Fruit fly (Drosophila melanogaster) Kc167 (cell line): ENCODE measurements around the gene msl-2.

Experiments used
- Myc ChIP-seq: fragments of >200 bp; optimal IDR thresholded peaks from 2 replicates; lab custom pipeline; 2017; ENCODE audit warnings: missing external identifiers
- Sin3A ChIP-seq: fragments of >200 bp; optimal IDR thresholded peaks from 2 replicates; lab custom pipeline; 2018; ENCODE audit warnings: missing external identifiers
- h ChIP-seq: fragments of >200 bp; optimal IDR thresholded peaks from 3 replicates; lab custom pipeline; 2018; ENCODE audit warnings: missing external identifiers
- insv ChIP-seq: fragments of >200 bp; optimal IDR thresholded peaks from 3 replicates; lab custom pipeline; 2018; ENCODE audit warnings: missing external identifiers
- psq ChIP-seq: fragments of >200 bp; optimal IDR thresholded peaks from 2 replicates; lab custom pipeline; 2017; ENCODE audit warnings: missing external identifiers
- ttk ChIP-seq: sonication (Bioruptor generic); optimal IDR thresholded peaks from 2 replicates; lab custom pipeline; 2017; ENCODE audit warnings: missing external identifiers

- TF ChIP-seq Myc (lab: Kevin White, UChicago) (no peak), psq (lab: Kevin White, UChicago) (no peak), ttk (lab: Kevin White, UChicago) (no peak), h (lab: Kevin White, UChicago) (no peak), insv (lab: Kevin White, UChicago) (no peak), Sin3A (lab: Kevin White, UChicago) (no peak)
Measured at dm6 chr2L:3479697-3480442, 14.0 kb upstream of the msl-2 start.
